In the genomic region with DNA sequence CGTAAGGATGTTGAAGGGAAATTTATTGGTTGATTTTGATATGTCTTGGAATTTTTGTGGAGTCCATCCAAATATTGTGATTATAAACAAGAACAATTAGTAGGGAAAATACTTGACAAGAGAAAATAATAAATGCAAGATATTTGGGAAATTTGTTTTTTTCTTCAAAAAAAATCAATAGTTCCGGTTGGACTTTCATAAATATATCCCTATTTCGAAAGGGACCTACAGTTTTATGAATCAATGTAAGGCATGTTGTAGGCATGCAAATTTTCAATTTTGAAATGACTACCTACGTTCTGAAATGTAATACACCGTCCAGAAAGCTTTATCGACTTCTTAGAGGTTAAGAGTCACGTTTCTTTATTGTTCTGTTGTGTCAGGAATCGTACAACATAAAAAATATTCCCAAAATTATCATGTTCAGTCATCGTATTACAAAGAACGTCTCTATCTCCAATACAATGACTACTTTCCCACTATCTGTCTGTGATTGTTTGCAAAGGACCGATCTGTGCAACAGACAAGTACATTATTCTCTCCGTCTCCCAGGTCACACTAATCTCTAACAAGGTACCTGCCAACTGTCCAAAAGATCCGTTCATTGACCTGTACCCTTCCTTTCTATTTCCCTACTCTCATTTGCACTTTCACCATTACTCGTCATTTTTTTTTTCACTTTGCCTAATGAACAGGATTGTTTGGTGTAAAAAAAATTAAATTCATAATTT, we compare ENCODE assay signal across 5 worm cellular contexts.
TF ChIP-seq lines count a peak whose summit lies in the region.

F07H5.13 (plus strand) TSS at position 730 of the 731 bp plus-strand sequence.

TF ChIP-seq in whole organism, L1 larva, 84 proteins besides CTCF, POLR2A, EP300 and RAD21 (continues in another document):
- TF ChIP-seq xbp-1 (tag; optimal IDR thresholded peaks at IDR 0.05; lab: Kevin White, UChicago) (no peak), egl-27 (tag; optimal IDR thresholded peaks at IDR 0.05; lab: Kevin White, UChicago) (no peak), ztf-4 (tag; optimal IDR thresholded peaks at IDR 0.05; lab: Kevin White, UChicago) (peak; percentile 81), zip-4 (GFP tag; optimal IDR thresholded peaks at IDR 0.05; lab: Kevin White, UChicago) (peak; percentile 9), nhr-71 (tag; optimal IDR thresholded peaks at IDR 0.05; lab: Kevin White, UChicago) (peak; percentile 54), dsc-1 (tag; optimal IDR thresholded peaks at IDR 0.05; lab: Kevin White, UChicago) (peak; percentile 22), aly-2 (tag; optimal IDR thresholded peaks at IDR 0.05; lab: Kevin White, UChicago) (peak; percentile 83), efl-1 (optimal IDR thresholded peaks at IDR 0.05; lab: Kevin White, UChicago) (no peak), efl-1 (GFP tag; optimal IDR thresholded peaks at IDR 0.05 in 1 of 2; lab: Kevin White, UChicago) (peak in 1 of 2 experiments; percentile 92), ama-1 (optimal IDR thresholded peaks at IDR 0.05; lab: Kevin White, UChicago) (peak; percentile 88), swsn-7 (tag; optimal IDR thresholded peaks at IDR 0.05; lab: Kevin White, UChicago) (peak; percentile 25), lin-13 (GFP tag; optimal IDR thresholded peaks at IDR 0.05; lab: Kevin White, UChicago) (peak; percentile 19), nhr-20 (tag; optimal IDR thresholded peaks at IDR 0.05; lab: Kevin White, UChicago) (peak; percentile 23), C16A3.4 (tag; optimal IDR thresholded peaks at IDR 0.05; lab: Kevin White, UChicago) (peak; percentile 8), aha-1 (tag; optimal IDR thresholded peaks at IDR 0.05; lab: Kevin White, UChicago) (no peak), Y116A8C.19 (tag; optimal IDR thresholded peaks at IDR 0.05; lab: Kevin White, UChicago; ENCODE audit: borderline replicate concordance) (no peak)

TF ChIP-seq in whole organism, L3 larva, 47 proteins besides CTCF, POLR2A, EP300 and RAD21:
- peak; percentile 2 for TF ChIP-seq elt-1 (tag; optimal IDR thresholded peaks at IDR 0.05; lab: Kevin White, UChicago)
- peak; percentile 48 for TF ChIP-seq elt-2 (tag; optimal IDR thresholded peaks at IDR 0.05; lab: Kevin White, UChicago)
- no peak for TF ChIP-seq fos-1 (tag; optimal IDR thresholded peaks at IDR 0.05; lab: Kevin White, UChicago)
- TF ChIP-seq ceh-82 (tag; optimal IDR thresholded peaks at IDR 0.05; lab: Kevin White, UChicago): no peak
- TF ChIP-seq nhr-25 (tag; optimal IDR thresholded peaks at IDR 0.05; lab: Kevin White, UChicago): peak; percentile 58
- no peak for TF ChIP-seq R02D3.7 (tag; optimal IDR thresholded peaks at IDR 0.05; lab: Kevin White, UChicago)
- peak; percentile 52 for TF ChIP-seq tbx-2 (tag; optimal IDR thresholded peaks at IDR 0.05; lab: Kevin White, UChicago)
- peak; percentile 17 for TF ChIP-seq nhr-23 (tag; optimal IDR thresholded peaks at IDR 0.05; lab: Kevin White, UChicago)
- TF ChIP-seq nhr-77 (tag; optimal IDR thresholded peaks at IDR 0.05; lab: Kevin White, UChicago): peak; percentile 17
- TF ChIP-seq ama-1 (optimal IDR thresholded peaks at IDR 0.05; lab: Kevin White, UChicago): peak; percentile 94
- TF ChIP-seq ztf-4 (tag; optimal IDR thresholded peaks at IDR 0.05; lab: Kevin White, UChicago): peak; percentile 71
- TF ChIP-seq pha-4 (tag; optimal IDR thresholded peaks at IDR 0.05; lab: Kevin White, UChicago): peak; percentile 30
- TF ChIP-seq nhr-43 (tag; optimal IDR thresholded peaks at IDR 0.05; lab: Kevin White, UChicago; ENCODE audit: poor library complexity, severe bottlenecking): peak; percentile 87
- TF ChIP-seq lsy-12 (tag; optimal IDR thresholded peaks at IDR 0.05; lab: Kevin White, UChicago): peak; percentile 70

TF ChIP-seq in whole organism, early embryonic, 17 proteins besides CTCF, POLR2A, EP300 and RAD21:
- TF ChIP-seq tbx-37 (GFP tag; conservative IDR thresholded peaks at IDR 0.05; lab: Robert Waterston, UW): no peak
- peak; percentile 31 for TF ChIP-seq aly-1 (tag; optimal IDR thresholded peaks at IDR 0.05; lab: Kevin White, UChicago)
- TF ChIP-seq hnd-1 (tag; optimal IDR thresholded peaks at IDR 0.05; lab: Kevin White, UChicago): peak; percentile 19
- TF ChIP-seq tra-4 (tag; optimal IDR thresholded peaks at IDR 0.05; lab: Kevin White, UChicago): no peak
- peak; percentile 50 for TF ChIP-seq ama-1 (optimal IDR thresholded peaks at IDR 0.05; lab: Kevin White, UChicago)
- TF ChIP-seq scrt-1 (GFP tag; IDR thresholded peaks at IDR 0.05; lab: Robert Waterston, UW): no peak
- no peak for TF ChIP-seq hmbx-1 (tag; optimal IDR thresholded peaks at IDR 0.05; lab: Kevin White, UChicago)
- TF ChIP-seq hmg-4 (GFP tag; optimal IDR thresholded peaks at IDR 0.05; lab: Kevin White, UChicago): peak; percentile 48
- TF ChIP-seq tbx-11 (GFP tag; IDR thresholded peaks at IDR 0.05; lab: Robert Waterston, UW): no peak
- no peak for TF ChIP-seq pes-1 (GFP tag; IDR thresholded peaks at IDR 0.05; lab: Robert Waterston, UW)
- no peak for TF ChIP-seq ets-7 (tag; optimal IDR thresholded peaks at IDR 0.05; lab: Kevin White, UChicago)
- peak; percentile 48 for TF ChIP-seq B0310.2 (tag; optimal IDR thresholded peaks at IDR 0.05; lab: Kevin White, UChicago)
- TF ChIP-seq ceh-13 (GFP tag; optimal IDR thresholded peaks at IDR 0.05; lab: Kevin White, UChicago): no peak

TF ChIP-seq in whole organism, midembryonic, 9 proteins besides CTCF, POLR2A, EP300 and RAD21:
- TF ChIP-seq ztf-29 (GFP tag; IDR thresholded peaks at IDR 0.05; lab: Robert Waterston, UW): no peak
- 0 out of 2 replicates have a peak, but pooled peaks have one; percentile 41 for TF ChIP-seq ztf-23 (GFP tag; IDR thresholded peaks at IDR 0.05; lab: Robert Waterston, UW)
- no peak for TF ChIP-seq tab-1 (GFP tag; IDR thresholded peaks at IDR 0.05; lab: Robert Waterston, UW)
- 0 out of 2 replicates have a peak, but pooled peaks have one; percentile 56 for TF ChIP-seq flt-1 (GFP tag; IDR thresholded peaks at IDR 0.05; lab: Robert Waterston, UW)
- no peak for TF ChIP-seq T22C8.4 (GFP tag; IDR thresholded peaks at IDR 0.05; lab: Robert Waterston, UW)

TF ChIP-seq in whole organism, young adult, 124 proteins besides CTCF, POLR2A, EP300 and RAD21 (continues in another document):
- no peak for TF ChIP-seq rec-8 (tag; optimal IDR thresholded peaks at IDR 0.05; lab: Kevin White, UChicago)
- no peak for TF ChIP-seq Y67H2A.10 (GFP tag; conservative IDR thresholded peaks at IDR 0.05; lab: Robert Waterston, UW)
- TF ChIP-seq lin-35 (GFP tag; optimal IDR thresholded peaks at IDR 0.05; lab: Kevin White, UChicago): peak in 1 of 3 experiments; percentile 50
- no peak for TF ChIP-seq F57A8.1 (GFP tag; optimal IDR thresholded peaks at IDR 0.05; lab: Kevin White, UChicago)
- TF ChIP-seq C06A6.2 (GFP tag; conservative IDR thresholded peaks at IDR 0.05; lab: Robert Waterston, UW): no peak
- no peak for TF ChIP-seq lsl-1 (GFP tag; optimal IDR thresholded peaks at IDR 0.05; lab: Kevin White, UChicago)
- no peak for TF ChIP-seq hsf-1 (GFP tag; IDR thresholded peaks at IDR 0.05; lab: Robert Waterston, UW)
- peak; percentile 43; the same call in 1 of the 2 replicates for TF ChIP-seq pbrm-1 (GFP tag; IDR thresholded peaks at IDR 0.05; lab: Robert Waterston, UW)
- TF ChIP-seq madf-6 (GFP tag; IDR thresholded peaks at IDR 0.05; lab: Robert Waterston, UW): no peak
- no peak for TF ChIP-seq lag-1 (GFP tag; IDR thresholded peaks at IDR 0.05; lab: Robert Waterston, UW)
- TF ChIP-seq somi-1 (GFP tag; optimal IDR thresholded peaks at IDR 0.05; lab: Kevin White, UChicago): peak; percentile 43
- TF ChIP-seq zim-3 (tag; optimal IDR thresholded peaks at IDR 0.05; lab: Kevin White, UChicago): peak; percentile 15
- TF ChIP-seq nfyb-1 (GFP tag; IDR thresholded peaks at IDR 0.05; lab: Robert Waterston, UW): peak; percentile 55
- no peak for TF ChIP-seq nhr-120 (GFP tag; IDR thresholded peaks at IDR 0.05; lab: Robert Waterston, UW)
- no peak for TF ChIP-seq nhr-27 (tag; optimal IDR thresholded peaks at IDR 0.05; lab: Kevin White, UChicago)
- peak; percentile 11 for TF ChIP-seq ztf-3 (GFP tag; optimal IDR thresholded peaks at IDR 0.05; lab: Kevin White, UChicago)
- no peak for TF ChIP-seq cebp-1 (GFP tag; IDR thresholded peaks at IDR 0.05; lab: Robert Waterston, UW)
- TF ChIP-seq cebp-1 (tag; optimal IDR thresholded peaks at IDR 0.05; lab: Kevin White, UChicago): peak; percentile 51
- TF ChIP-seq lin-40 (tag; optimal IDR thresholded peaks at IDR 0.05; lab: Kevin White, UChicago): peak; percentile 57
- peak; percentile 88 for TF ChIP-seq repo-1 (tag; optimal IDR thresholded peaks at IDR 0.05; lab: Kevin White, UChicago)
- no peak for TF ChIP-seq tbx-9 (tag; optimal IDR thresholded peaks at IDR 0.05; lab: Kevin White, UChicago; ENCODE audit: borderline replicate concordance)
- TF ChIP-seq attf-3 (GFP tag; conservative IDR thresholded peaks at IDR 0.05; lab: Robert Waterston, UW): no peak
- TF ChIP-seq let-526 (GFP tag; IDR thresholded peaks at IDR 0.05; lab: Robert Waterston, UW): no peak
- TF ChIP-seq Y53G8AR.9 (GFP tag; conservative IDR thresholded peaks at IDR 0.05; lab: Robert Waterston, UW): peak; percentile 81
- TF ChIP-seq ztf-26 (tag; optimal IDR thresholded peaks at IDR 0.05; lab: Kevin White, UChicago): peak; percentile 41
- peak; percentile 21; the same call in 1 of the 2 replicates for TF ChIP-seq rcor-1 (GFP tag; IDR thresholded peaks at IDR 0.05; lab: Robert Waterston, UW)
- peak; percentile 60 for TF ChIP-seq chd-7 (tag; optimal IDR thresholded peaks at IDR 0.05; lab: Kevin White, UChicago)
- TF ChIP-seq hmg-1.2 (GFP tag; IDR thresholded peaks at IDR 0.05; lab: Robert Waterston, UW): no peak
- peak; percentile 22 for TF ChIP-seq tlf-1 (GFP tag; optimal IDR thresholded peaks at IDR 0.05; lab: Kevin White, UChicago)
- peak; percentile 20 for TF ChIP-seq ztf-22 (GFP tag; optimal IDR thresholded peaks at IDR 0.05; lab: Kevin White, UChicago)
- peak; percentile 13 for TF ChIP-seq snpc-4 (GFP tag; optimal IDR thresholded peaks at IDR 0.05; lab: Kevin White, UChicago)
- peak in 1 of 4 experiments; percentile 21 for TF ChIP-seq snpc-4 (tag; optimal IDR thresholded peaks at IDR 0.05; lab: Kevin White, UChicago)
- no peak for TF ChIP-seq zfh-2 (GFP tag; conservative IDR thresholded peaks at IDR 0.05; lab: Robert Waterston, UW)
- TF ChIP-seq egl-44 (GFP tag; IDR thresholded peaks at IDR 0.05; lab: Robert Waterston, UW): no peak
- peak; percentile 5 for TF ChIP-seq F52B5.7 (tag; optimal IDR thresholded peaks at IDR 0.05; lab: Kevin White, UChicago)
- TF ChIP-seq tbp1 (GFP tag; optimal IDR thresholded peaks at IDR 0.05; lab: Kevin White, UChicago): peak; percentile 0
- TF ChIP-seq hrde-1 (tag; optimal IDR thresholded peaks at IDR 0.05; lab: Kevin White, UChicago; ENCODE audit: borderline replicate concordance): no peak
- TF ChIP-seq ztf-6 (GFP tag; IDR thresholded peaks at IDR 0.05; lab: Robert Waterston, UW): no peak
- no peak for TF ChIP-seq mcd-1 (GFP tag; IDR thresholded peaks at IDR 0.05; lab: Robert Waterston, UW)
- peak; percentile 41 for TF ChIP-seq atf-7 (tag; optimal IDR thresholded peaks at IDR 0.05; lab: Kevin White, UChicago)

Comparison
In these comparisons a context has a peak if more than half of its experiments do, and no peak if none do; other contexts are left out.
1. Of the 8 proteins assayed by ChIP-seq in both whole organism, young adult and whole organism, L1 larva: peak only in whole organism, young adult: none; only in whole organism, L1 larva: nhr-90; in both: none; in neither: 3; mixed calls (peak in some experiments, not most) for 4.